Worm (Caenorhabditis elegans): ENCODE measurements around the gene Y81B9A.2.
"Not testable (repeated sequence)": the region's sequence is repeated elsewhere in the genome, so short reads cannot be mapped to it uniquely, and the experiment has no call there.

Gene Y81B9A.2

ce11 chrX:9194081-9194480, 10.1 kb downstream of the Y81B9A.2 start:
- TF ChIP-seq fos-1 (tag; optimal IDR thresholded peaks at IDR 0.05) (no peak), unc-55 (GFP tag; optimal IDR thresholded peaks at IDR 0.05) (no peak), ztf-11 (tag; optimal IDR thresholded peaks at IDR 0.05) (no peak), nhr-25 (tag; optimal IDR thresholded peaks at IDR 0.05) (no peak), unc-62 (GFP tag; optimal IDR thresholded peaks at IDR 0.05) (no peak), mab-5 (tag; optimal IDR thresholded peaks at IDR 0.05) (no peak), R02D3.7 (tag; optimal IDR thresholded peaks at IDR 0.05) (no peak), nhr-11 (tag; optimal IDR thresholded peaks at IDR 0.05) (no peak), egl-27 (tag; optimal IDR thresholded peaks at IDR 0.05) (no peak), sem-4 (tag; optimal IDR thresholded peaks at IDR 0.05) (no peak), nhr-6 (tag; optimal IDR thresholded peaks at IDR 0.05) (no peak), ztf-1 (GFP tag; conservative IDR thresholded peaks at IDR 0.05) (no peak), nhr-23 (tag; optimal IDR thresholded peaks at IDR 0.05) (no peak), ceh-82 (tag; optimal IDR thresholded peaks at IDR 0.05) (no peak), lin-11 (tag; optimal IDR thresholded peaks at IDR 0.05) (no peak), nhr-77 (tag; optimal IDR thresholded peaks at IDR 0.05) (no peak), lin-13 (GFP tag; optimal IDR thresholded peaks at IDR 0.05) (no peak)

ce11 chrX:9195375-9196098, 11.6 kb downstream of the Y81B9A.2 start:
- TF ChIP-seq fos-1 (tag; optimal IDR thresholded peaks at IDR 0.05): no peak
- TF ChIP-seq elt-3 (tag; optimal IDR thresholded peaks at IDR 0.05): no peak
- TF ChIP-seq ama-1 (optimal IDR thresholded peaks at IDR 0.05): no peak
- no peak for TF ChIP-seq lin-39 (tag; optimal IDR thresholded peaks at IDR 0.05)
- TF ChIP-seq mbf-1 (tag; optimal IDR thresholded peaks at IDR 0.05): no peak
- TF ChIP-seq lin-13 (GFP tag; optimal IDR thresholded peaks at IDR 0.05): no peak
- TF ChIP-seq ceh-82 (tag; optimal IDR thresholded peaks at IDR 0.05): no peak
- no peak for TF ChIP-seq ztf-11 (tag; optimal IDR thresholded peaks at IDR 0.05)
- TF ChIP-seq nhr-6 (tag; optimal IDR thresholded peaks at IDR 0.05): no peak
- TF ChIP-seq dmd-4 (tag; optimal IDR thresholded peaks at IDR 0.05): no peak
- no peak for TF ChIP-seq sem-4 (tag; optimal IDR thresholded peaks at IDR 0.05)
- no peak for TF ChIP-seq snpc-4 (tag; optimal IDR thresholded peaks at IDR 0.05)
- no peak for TF ChIP-seq ZK546.5 (tag; optimal IDR thresholded peaks at IDR 0.05)
- TF ChIP-seq ztf-1 (GFP tag; conservative IDR thresholded peaks at IDR 0.05): no peak
- no peak for TF ChIP-seq alr-1 (tag; optimal IDR thresholded peaks at IDR 0.05)
- no peak for TF ChIP-seq F13H6.1 (tag; optimal IDR thresholded peaks at IDR 0.05)
- no peak for TF ChIP-seq nhr-77 (tag; optimal IDR thresholded peaks at IDR 0.05)
- no peak for TF ChIP-seq lsy-2 (tag; optimal IDR thresholded peaks at IDR 0.05)

DNA sequence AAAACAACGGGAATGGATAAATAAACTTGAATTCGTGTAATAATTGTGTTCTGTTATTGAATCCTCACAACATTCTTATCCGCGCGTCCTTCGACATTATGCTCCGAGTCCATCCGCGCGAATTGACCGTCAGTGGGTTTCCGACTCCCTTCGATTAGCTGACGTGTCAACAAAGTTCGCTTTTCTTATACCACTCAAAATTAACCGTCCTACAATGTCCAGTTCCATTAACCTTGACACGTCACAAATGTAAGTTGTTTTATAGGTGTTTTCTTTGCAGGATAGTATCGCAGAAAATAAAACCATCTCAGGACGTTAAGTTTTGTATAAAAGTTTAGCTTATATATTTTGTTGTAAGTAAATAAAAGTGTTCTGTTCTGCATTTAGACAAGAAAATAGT, 19.5 kb downstream of the Y81B9A.2 start, which contains the start of gene crb-3:
crb-3 (plus strand) TSS at position 301 of the 400 bp plus-strand sequence.
- TF ChIP-seq nhr-6, snpc-4, nhr-25 (tag; optimal IDR thresholded peaks at IDR 0.05): not testable (repeated sequence)

DNA sequence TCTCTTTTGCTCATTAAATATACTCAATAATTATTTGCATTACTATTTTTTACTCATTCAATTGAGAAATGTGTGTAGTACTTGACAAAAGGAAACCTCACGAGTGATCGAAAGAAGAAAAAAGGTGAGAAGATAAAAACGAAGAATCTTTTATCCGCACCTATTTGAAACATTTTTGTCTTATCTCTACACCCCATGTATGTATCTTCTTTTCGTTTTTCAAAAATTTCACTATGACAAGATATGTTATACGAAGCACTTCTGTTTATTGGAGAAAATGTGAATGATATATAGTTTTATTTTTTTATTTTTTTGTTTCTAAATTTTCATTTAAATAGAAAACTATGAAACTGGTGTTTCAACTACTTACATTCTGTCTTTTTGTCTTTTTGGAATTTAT, 21.1 kb downstream of the Y81B9A.2 start:
- TF ChIP-seq lin-13 (GFP tag; optimal IDR thresholded peaks at IDR 0.05): no peak
- TF ChIP-seq nhr-129 (tag; optimal IDR thresholded peaks at IDR 0.05): no peak

DNA sequence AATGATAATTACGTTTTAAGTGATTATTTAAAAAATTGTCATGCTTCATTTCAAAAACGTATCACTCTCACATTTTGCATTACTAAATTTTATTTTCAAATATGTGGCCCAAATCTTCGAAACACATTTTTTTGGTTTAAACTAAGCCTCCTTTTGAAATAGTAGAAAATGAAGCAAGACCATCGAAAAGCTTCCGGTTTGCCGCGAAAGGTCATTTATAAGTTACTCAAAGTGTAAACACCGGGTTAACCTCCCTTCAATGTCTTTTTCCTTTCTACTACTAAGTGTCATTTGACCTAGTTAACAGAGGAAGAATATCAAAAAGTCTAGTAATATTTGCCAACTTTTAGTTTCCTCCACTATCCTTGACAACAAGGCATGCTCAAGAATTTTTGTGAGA, 22.8 kb downstream of the Y81B9A.2 start:
- TF ChIP-seq nhr-12 (tag; optimal IDR thresholded peaks at IDR 0.05) (no peak), nhr-10 (tag; optimal IDR thresholded peaks at IDR 0.05) (no peak), sma-9 (GFP tag; optimal IDR thresholded peaks at IDR 0.05) (no peak), sma-9 (tag; optimal IDR thresholded peaks at IDR 0.05) (no peak), dmd-4 (tag; optimal IDR thresholded peaks at IDR 0.05) (no peak), mbf-1 (tag; optimal IDR thresholded peaks at IDR 0.05) (no peak), skn-1 (tag; optimal IDR thresholded peaks at IDR 0.05) (no peak), aly-2 (tag; optimal IDR thresholded peaks at IDR 0.05) (no peak), alr-1 (tag; optimal IDR thresholded peaks at IDR 0.05) (no peak), nhr-6 (tag; optimal IDR thresholded peaks at IDR 0.05) (no peak), nhr-77 (tag; optimal IDR thresholded peaks at IDR 0.05) (no peak), mab-5 (tag; optimal IDR thresholded peaks at IDR 0.05) (no peak), nhr-237 (tag; optimal IDR thresholded peaks at IDR 0.05) (no peak), nhr-129 (tag; optimal IDR thresholded peaks at IDR 0.05) (no peak), C34F6.9 (tag; optimal IDR thresholded peaks at IDR 0.05) (no peak), nhr-11 (tag; optimal IDR thresholded peaks at IDR 0.05) (no peak), ama-1 (optimal IDR thresholded peaks at IDR 0.05) (no peak), egl-27 (tag; optimal IDR thresholded peaks at IDR 0.05) (no peak), Y55F3AM.14 (GFP tag; optimal IDR thresholded peaks at IDR 0.05) (no peak), ceh-82 (tag; optimal IDR thresholded peaks at IDR 0.05) (no peak), lin-39 (tag; optimal IDR thresholded peaks at IDR 0.05) (no peak)
